Fruit fly (Drosophila melanogaster): ENCODE measurements around the gene Spag1.

The Spag1 gene

dm6 chr3R:26967587-26968312 is 20.1 kb downstream of the Spag1 start:
- TF ChIP-seq CG11398 (GFP tag; optimal IDR thresholded peaks at IDR 0.05) (no peak), CG4360 (GFP tag; IDR thresholded peaks at IDR 0.05) (0 out of 2 replicates have a peak, but pooled peaks have one; percentile 39), CG5180 (GFP tag; optimal IDR thresholded peaks at IDR 0.05) (no peak), C15 (GFP tag; IDR thresholded peaks at IDR 0.05) (no peak), Nf-YB (GFP tag; optimal IDR thresholded peaks at IDR 0.05) (no peak), grn (GFP tag; optimal IDR thresholded peaks at IDR 0.05) (no peak), Ssrp (tag; optimal IDR thresholded peaks at IDR 0.05) (peak; percentile 48), CG13296 (GFP tag; optimal IDR thresholded peaks at IDR 0.05) (peak; percentile 32), CG32767 (GFP tag; IDR thresholded peaks at IDR 0.05) (0 out of 2 replicates have a peak, but pooled peaks have one; percentile 32), Poxn (GFP tag; IDR thresholded peaks at IDR 0.05) (no peak), HmgD (GFP tag; optimal IDR thresholded peaks at IDR 0.05) (no peak), CG10366 (GFP tag; IDR thresholded peaks at IDR 0.05) (no peak), CG3281 (GFP tag; optimal IDR thresholded peaks at IDR 0.05) (no peak), Opbp (GFP tag; IDR thresholded peaks at IDR 0.05; ENCODE audit: partially characterized antibody) (no peak), CG15479 (GFP tag; optimal IDR thresholded peaks at IDR 0.05) (no peak), Mrtf (GFP tag; IDR thresholded peaks at IDR 0.05) (no peak), CG1647 (GFP tag; optimal IDR thresholded peaks at IDR 0.05) (no peak), Trl (optimal IDR thresholded peaks at IDR 0.05) (no peak), Trl (GFP tag; optimal IDR thresholded peaks at IDR 0.05) (no peak), caup (GFP tag; optimal IDR thresholded peaks at IDR 0.05; ENCODE audit: severe bottlenecking) (no peak), Bgb (GFP tag; IDR thresholded peaks at IDR 0.05; ENCODE audit: partially characterized antibody) (no peak), Antp (GFP tag; optimal IDR thresholded peaks at IDR 0.05) (no peak), Dp (GFP tag; optimal IDR thresholded peaks at IDR 0.05) (no peak), oc (tag; optimal IDR thresholded peaks at IDR 0.05) (no peak), CG10274 (GFP tag; optimal IDR thresholded peaks at IDR 0.05) (no peak), CG7556 (GFP tag; optimal IDR thresholded peaks at IDR 0.05) (no peak), B-H1 (GFP tag; IDR thresholded peaks at IDR 0.05) (peak; percentile 37), BtbVII (GFP tag; optimal IDR thresholded peaks at IDR 0.05) (no peak), Gug (GFP tag; IDR thresholded peaks at IDR 0.05) (peak; percentile 29; the same call in 2 of the 4 replicates), CG6683 (GFP tag; optimal IDR thresholded peaks at IDR 0.05) (no peak), eyg (GFP tag; optimal IDR thresholded peaks at IDR 0.05) (no peak), CG34376 (GFP tag; optimal IDR thresholded peaks at IDR 0.05) (no peak), croc (GFP tag; conservative IDR thresholded peaks at IDR 0.05) (no peak), CG2678 (tag; optimal IDR thresholded peaks at IDR 0.05) (peak; percentile 57), sima (GFP tag; optimal IDR thresholded peaks at IDR 0.05) (no peak), CG15514 (GFP tag; optimal IDR thresholded peaks at IDR 0.05) (no peak), HHEX (GFP tag; optimal IDR thresholded peaks at IDR 0.05) (no peak), ash1 (GFP tag; optimal IDR thresholded peaks at IDR 0.05) (no peak), CG8944 (GFP tag; optimal IDR thresholded peaks at IDR 0.05) (no peak), insv (GFP tag; optimal IDR thresholded peaks at IDR 0.05) (no peak), dan (GFP tag; IDR thresholded peaks at IDR 0.05) (no peak), CG1024 (GFP tag; IDR thresholded peaks at IDR 0.05) (no peak), CG1603 (tag; optimal IDR thresholded peaks at IDR 0.05) (peak; percentile 2), ac (GFP tag; optimal IDR thresholded peaks at IDR 0.05) (no peak), nerfin-1 (tag; optimal IDR thresholded peaks at IDR 0.05) (no peak), Meics (GFP tag; optimal IDR thresholded peaks at IDR 0.05) (no peak), TFAM (GFP tag; optimal IDR thresholded peaks at IDR 0.05) (no peak), pb (GFP tag; optimal IDR thresholded peaks at IDR 0.05) (no peak), CG13287 (GFP tag; IDR thresholded peaks at IDR 0.05; ENCODE audit: partially characterized antibody) (no peak), dm (GFP tag; optimal IDR thresholded peaks at IDR 0.05) (no peak)
